In genomic region chr2L:1439790-1440422, dm6 we compare ENCODE assay signal across 4 fruit fly cellular contexts.
A peak's percentile ranks its signal among the peaks of the same experiment; 100 is the strongest.
TF ChIP-seq lines count a peak whose summit lies in the region.

No protein-coding gene starts in this region.

- TF ChIP-seq CTCF in whole organism, embryonic (GFP tag; optimal IDR thresholded peaks at IDR 0.05; lab: Kevin White, UChicago) = peak; percentile 38

TF ChIP-seq in whole organism, embryonic, 481 proteins besides CTCF, POLR2A, EP300 and RAD21 (continues in another document):
- TF ChIP-seq CG8388 (GFP tag; optimal IDR thresholded peaks at IDR 0.05; lab: Kevin White, UChicago) (peak; percentile 79), oc (tag; optimal IDR thresholded peaks at IDR 0.05; lab: Kevin White, UChicago) (peak; percentile 54), CG14014 (GFP tag; IDR thresholded peaks at IDR 0.05; lab: Robert Waterston, UW) (no peak), ftz-f1 (GFP tag; optimal IDR thresholded peaks at IDR 0.05; lab: Kevin White, UChicago) (no peak), Gug (GFP tag; IDR thresholded peaks at IDR 0.05; lab: Robert Waterston, UW) (peak; percentile 52; the same call in 1 of the 4 replicates), CG2202 (tag; optimal IDR thresholded peaks at IDR 0.05; lab: Kevin White, UChicago) (peak; percentile 72), caup (GFP tag; optimal IDR thresholded peaks at IDR 0.05; lab: Kevin White, UChicago; ENCODE audit: severe bottlenecking) (no peak), Rfx (GFP tag; IDR thresholded peaks at IDR 0.05; lab: Robert Waterston, UW) (no peak), CG7271 (tag; optimal IDR thresholded peaks at IDR 0.05; lab: Kevin White, UChicago) (no peak), CG4854 (GFP tag; optimal IDR thresholded peaks at IDR 0.05; lab: Kevin White, UChicago) (no peak), CG12219 (GFP tag; optimal IDR thresholded peaks at IDR 0.05; lab: Kevin White, UChicago) (peak; percentile 73), rib (GFP tag; IDR thresholded peaks at IDR 0.05; lab: Robert Waterston, UW) (no peak), CG17186 (GFP tag; optimal IDR thresholded peaks at IDR 0.05; lab: Kevin White, UChicago) (peak; percentile 40), Aef1 (GFP tag; IDR thresholded peaks at IDR 0.05; lab: Robert Waterston, UW) (0 out of 3 replicates have a peak, but pooled peaks have one; percentile 31), Scr (GFP tag; IDR thresholded peaks at IDR 0.05; lab: Robert Waterston, UW; ENCODE audit: partially characterized antibody) (no peak), mirr (GFP tag; optimal IDR thresholded peaks at IDR 0.05; lab: Kevin White, UChicago) (no peak), CG4617 (GFP tag; optimal IDR thresholded peaks at IDR 0.05; lab: Kevin White, UChicago; ENCODE audit: borderline replicate concordance) (peak; percentile 31), CG8089 (GFP tag; optimal IDR thresholded peaks at IDR 0.05; lab: Kevin White, UChicago) (peak; percentile 76), CG3847 (GFP tag; IDR thresholded peaks at IDR 0.05; lab: Robert Waterston, UW) (no peak), CG16863 (GFP tag; optimal IDR thresholded peaks at IDR 0.05; lab: Kevin White, UChicago) (peak; percentile 78), lbe (GFP tag; optimal IDR thresholded peaks at IDR 0.05; lab: Kevin White, UChicago) (no peak), da (GFP tag; optimal IDR thresholded peaks at IDR 0.05; lab: Kevin White, UChicago) (no peak)

TF ChIP-seq in whole organism, prepupa, 60 proteins besides CTCF, POLR2A, EP300 and RAD21 (continues in another document):
- peak; percentile 42 for TF ChIP-seq fkh (GFP tag; optimal IDR thresholded peaks at IDR 0.05; lab: Kevin White, UChicago)
- peak; percentile 4 for TF ChIP-seq Blimp-1 (GFP tag; optimal IDR thresholded peaks at IDR 0.05; lab: Kevin White, UChicago)
- peak; percentile 62 for TF ChIP-seq dac (GFP tag; optimal IDR thresholded peaks at IDR 0.05; lab: Kevin White, UChicago)
- TF ChIP-seq CG11902 (GFP tag; optimal IDR thresholded peaks at IDR 0.05; lab: Kevin White, UChicago) = peak; percentile 61
- peak; percentile 15 for TF ChIP-seq vri (GFP tag; optimal IDR thresholded peaks at IDR 0.05; lab: Kevin White, UChicago)
- TF ChIP-seq Lpt (GFP tag; optimal IDR thresholded peaks at IDR 0.05; lab: Kevin White, UChicago) = peak; percentile 51
- peak; percentile 82 for TF ChIP-seq CG6808 (GFP tag; optimal IDR thresholded peaks at IDR 0.05; lab: Kevin White, UChicago)
- peak; percentile 75 for TF ChIP-seq fd59A (GFP tag; optimal IDR thresholded peaks at IDR 0.05; lab: Kevin White, UChicago)
- TF ChIP-seq Sox102F (GFP tag; optimal IDR thresholded peaks at IDR 0.05; lab: Kevin White, UChicago) = peak; percentile 69
- peak; percentile 78 for TF ChIP-seq CG32006 (GFP tag; optimal IDR thresholded peaks at IDR 0.05; lab: Kevin White, UChicago)
- TF ChIP-seq CG10669 (GFP tag; optimal IDR thresholded peaks at IDR 0.05; lab: Kevin White, UChicago) = peak; percentile 77
- peak; percentile 52 for TF ChIP-seq CG9139 (GFP tag; optimal IDR thresholded peaks at IDR 0.05; lab: Kevin White, UChicago)
- TF ChIP-seq Gug (GFP tag; IDR thresholded peaks at IDR 0.05; lab: Robert Waterston, UW) = 0 out of 2 replicates have a peak, but pooled peaks have one; percentile 15
- TF ChIP-seq eg (GFP tag; IDR thresholded peaks at IDR 0.05; lab: Robert Waterston, UW) = 0 out of 3 replicates have a peak, but pooled peaks have one; percentile 7
- TF ChIP-seq CG15336 (GFP tag; IDR thresholded peaks at IDR 0.05; lab: Robert Waterston, UW) = peak; percentile 54
- TF ChIP-seq CG3032 (tag; optimal IDR thresholded peaks at IDR 0.05; lab: Kevin White, UChicago) = peak; percentile 70
- TF ChIP-seq CG11294 (GFP tag; IDR thresholded peaks at IDR 0.05; lab: Robert Waterston, UW) = no peak
- TF ChIP-seq CG6854 (GFP tag; optimal IDR thresholded peaks at IDR 0.05; lab: Kevin White, UChicago) = peak; percentile 21
- peak; percentile 79 for TF ChIP-seq CG6792 (GFP tag; optimal IDR thresholded peaks at IDR 0.05; lab: Kevin White, UChicago)
- peak; percentile 50 for TF ChIP-seq CG6276 (GFP tag; optimal IDR thresholded peaks at IDR 0.05; lab: Kevin White, UChicago)
- TF ChIP-seq Sox15 (GFP tag; optimal IDR thresholded peaks at IDR 0.05; lab: Kevin White, UChicago) = peak; percentile 78
- TF ChIP-seq dsx (GFP tag; optimal IDR thresholded peaks at IDR 0.05; lab: Kevin White, UChicago; ENCODE audit: poor library complexity, severe bottlenecking) = peak; percentile 72

TF ChIP-seq in whole organism, pupa, 21 proteins besides CTCF, POLR2A, EP300 and RAD21:
- TF ChIP-seq CG4496 (GFP tag; IDR thresholded peaks at IDR 0.05; lab: Robert Waterston, UW) (no peak), D1 (tag; optimal IDR thresholded peaks at IDR 0.05; lab: Kevin White, UChicago) (peak; percentile 47), CG15710 (tag; optimal IDR thresholded peaks at IDR 0.05; lab: Kevin White, UChicago) (peak; percentile 83), Snoo (tag; optimal IDR thresholded peaks at IDR 0.05; lab: Kevin White, UChicago) (peak; percentile 48), Pif1A (GFP tag; optimal IDR thresholded peaks at IDR 0.05; lab: Kevin White, UChicago) (peak; percentile 80), Ets98B (GFP tag; IDR thresholded peaks at IDR 0.05; lab: Robert Waterston, UW) (no peak), EcR (GFP tag; optimal IDR thresholded peaks at IDR 0.05; lab: Kevin White, UChicago) (no peak), fd96Ca (GFP tag; IDR thresholded peaks at IDR 0.05; lab: Robert Waterston, UW) (peak; percentile 66; the same call in 2 of the 3 replicates), CG14655 (GFP tag; optimal IDR thresholded peaks at IDR 0.05; lab: Kevin White, UChicago) (peak; percentile 78), CG34367 (tag; optimal IDR thresholded peaks at IDR 0.05; lab: Kevin White, UChicago) (peak; percentile 66), CG17806 (tag; optimal IDR thresholded peaks at IDR 0.05; lab: Kevin White, UChicago) (peak; percentile 73), Pif1B (GFP tag; optimal IDR thresholded peaks at IDR 0.05; lab: Kevin White, UChicago) (peak; percentile 69), CG12605 (GFP tag; IDR thresholded peaks at IDR 0.05; lab: Robert Waterston, UW) (no peak), CG8301 (tag; optimal IDR thresholded peaks at IDR 0.05; lab: Kevin White, UChicago) (peak; percentile 63), CG13204 (GFP tag; optimal IDR thresholded peaks at IDR 0.05; lab: Kevin White, UChicago) (peak; percentile 9), CG32121 (GFP tag; IDR thresholded peaks at IDR 0.05; lab: Robert Waterston, UW) (no peak), CG10348 (GFP tag; IDR thresholded peaks at IDR 0.05; lab: Robert Waterston, UW) (no peak), rn (GFP tag; IDR thresholded peaks at IDR 0.05; lab: Robert Waterston, UW) (no peak), CG9948 (tag; optimal IDR thresholded peaks at IDR 0.05; lab: Kevin White, UChicago) (peak; percentile 78), gl (tag; optimal IDR thresholded peaks at IDR 0.05; lab: Kevin White, UChicago) (peak; percentile 52), CG8159 (tag; optimal IDR thresholded peaks at IDR 0.05; lab: Kevin White, UChicago) (peak; percentile 81)

TF ChIP-seq in whole organism, wandering third instar larva, 38 proteins besides CTCF, POLR2A, EP300 and RAD21 (continues in another document):
- TF ChIP-seq Vsx2 (GFP tag; optimal IDR thresholded peaks at IDR 0.05; lab: Kevin White, UChicago; ENCODE audit: partially characterized antibody) (no peak), GATAd (GFP tag; optimal IDR thresholded peaks at IDR 0.05; lab: Kevin White, UChicago) (no peak), Dfd (GFP tag; optimal IDR thresholded peaks at IDR 0.05; lab: Kevin White, UChicago) (no peak), h (GFP tag; optimal IDR thresholded peaks at IDR 0.05; lab: Kevin White, UChicago) (peak; percentile 49), N (GFP tag; optimal IDR thresholded peaks at IDR 0.05; lab: Kevin White, UChicago) (no peak), rgr (GFP tag; optimal IDR thresholded peaks at IDR 0.05; lab: Kevin White, UChicago) (peak; percentile 28), CG9705 (GFP tag; optimal IDR thresholded peaks at IDR 0.05; lab: Kevin White, UChicago) (no peak), Mio (GFP tag; optimal IDR thresholded peaks at IDR 0.05; lab: Kevin White, UChicago) (no peak), dl (GFP tag; optimal IDR thresholded peaks at IDR 0.05; lab: Kevin White, UChicago; ENCODE audit: insufficient read depth in 1 of 2, partially characterized antibody in 2 of 2) (no peak), foxo (GFP tag; optimal IDR thresholded peaks at IDR 0.05; lab: Kevin White, UChicago) (peak in 1 of 2 experiments; percentile 63), brk (GFP tag; optimal IDR thresholded peaks at IDR 0.05; lab: Kevin White, UChicago) (no peak), Rel (GFP tag; optimal IDR thresholded peaks at IDR 0.05; lab: Kevin White, UChicago) (no peak), Rel (tag; optimal IDR thresholded peaks at IDR 0.05; lab: Kevin White, UChicago) (no peak), dmrt93B (GFP tag; optimal IDR thresholded peaks at IDR 0.05; lab: Kevin White, UChicago) (no peak), woc (GFP tag; optimal IDR thresholded peaks at IDR 0.05; lab: Kevin White, UChicago) (peak; percentile 22), psq (GFP tag; optimal IDR thresholded peaks at IDR 0.05; lab: Kevin White, UChicago) (peak; percentile 26), ey (GFP tag; optimal IDR thresholded peaks at IDR 0.05; lab: Kevin White, UChicago) (peak; percentile 48), br (GFP tag; optimal IDR thresholded peaks at IDR 0.05; lab: Kevin White, UChicago) (peak; percentile 40), usp (GFP tag; optimal IDR thresholded peaks at IDR 0.05; lab: Kevin White, UChicago) (no peak), HLH106 (tag; optimal IDR thresholded peaks at IDR 0.05; lab: Kevin White, UChicago) (peak; percentile 24), sv (GFP tag; optimal IDR thresholded peaks at IDR 0.05; lab: Kevin White, UChicago) (peak; percentile 39), Hnf4 (GFP tag; optimal IDR thresholded peaks at IDR 0.05; lab: Kevin White, UChicago) (peak; percentile 24), Hr78 (GFP tag; optimal IDR thresholded peaks at IDR 0.05; lab: Kevin White, UChicago) (no peak), Jra (GFP tag; optimal IDR thresholded peaks at IDR 0.05; lab: Kevin White, UChicago) (no peak), jim (GFP tag; optimal IDR thresholded peaks at IDR 0.05; lab: Kevin White, UChicago) (no peak), lola (GFP tag; optimal IDR thresholded peaks at IDR 0.05; lab: Kevin White, UChicago) (no peak), pan (optimal IDR thresholded peaks at IDR 0.05; lab: Kevin White, UChicago) (no peak), dsf (GFP tag; optimal IDR thresholded peaks at IDR 0.05; lab: Kevin White, UChicago; ENCODE audit: borderline replicate concordance) (no peak), CG32264 (GFP tag; optimal IDR thresholded peaks at IDR 0.05; lab: Kevin White, UChicago) (no peak), tai (GFP tag; optimal IDR thresholded peaks at IDR 0.05; lab: Kevin White, UChicago) (no peak), Dif (GFP tag; optimal IDR thresholded peaks at IDR 0.05; lab: Kevin White, UChicago; ENCODE audit: partially characterized antibody) (no peak), Hr83 (GFP tag; optimal IDR thresholded peaks at IDR 0.05; lab: Kevin White, UChicago; ENCODE audit: poor library complexity, severe bottlenecking) (no peak), Abd-B (GFP tag; optimal IDR thresholded peaks at IDR 0.05; lab: Kevin White, UChicago) (no peak)

Comparison
In these comparisons a context has a peak if more than half of its experiments do, and no peak if none do; other contexts are left out.
1. Of the 7 proteins assayed by ChIP-seq in both whole organism, embryonic and whole organism, prepupa: peak only in whole organism, embryonic: none; only in whole organism, prepupa: CG16779, CG6854, Hr39 and Lpt; in both: Blimp-1, Gug and Sox102F; in neither: 0.